In genomic region chrIV:8107502-8107901, ce11 we compare ENCODE assay signal across 3 worm cellular contexts.
TF ChIP-seq lines count a peak whose summit lies in the region.

TSS of gene rabs-5 (minus strand) at chrIV:8107602.

TF ChIP-seq in whole organism, L2 larva, 48 proteins besides CTCF, POLR2A, EP300 and RAD21:
- no peak for TF ChIP-seq nhr-129 (tag; optimal IDR thresholded peaks at IDR 0.05; lab: Kevin White, UChicago)
- TF ChIP-seq egl-27 (tag; optimal IDR thresholded peaks at IDR 0.05; lab: Kevin White, UChicago): no peak
- no peak for TF ChIP-seq alr-1 (tag; optimal IDR thresholded peaks at IDR 0.05; lab: Kevin White, UChicago)
- TF ChIP-seq ama-1 (optimal IDR thresholded peaks at IDR 0.05; lab: Kevin White, UChicago): peak; percentile 4
- TF ChIP-seq ceh-82 (tag; optimal IDR thresholded peaks at IDR 0.05; lab: Kevin White, UChicago): no peak
- no peak for TF ChIP-seq gmeb-1 (tag; optimal IDR thresholded peaks at IDR 0.05; lab: Kevin White, UChicago)
- TF ChIP-seq mdl-1 (tag; optimal IDR thresholded peaks at IDR 0.05; lab: Kevin White, UChicago): no peak
- peak; percentile 57 for TF ChIP-seq sem-4 (tag; optimal IDR thresholded peaks at IDR 0.05; lab: Kevin White, UChicago)

TF ChIP-seq in whole organism, mixed stage, embryonic, 35 proteins besides CTCF, POLR2A, EP300 and RAD21:
- peak; percentile 11 for TF ChIP-seq ces-1 (GFP tag; optimal IDR thresholded peaks at IDR 0.05; lab: Kevin White, UChicago)
- no peak for TF ChIP-seq nhr-28 (tag; optimal IDR thresholded peaks at IDR 0.05; lab: Kevin White, UChicago)

TF ChIP-seq in whole organism, young adult, 124 proteins besides CTCF, POLR2A, EP300 and RAD21:
- TF ChIP-seq T26A5.8 (tag; optimal IDR thresholded peaks at IDR 0.05; lab: Kevin White, UChicago) (no peak), F49E8.2 (tag; optimal IDR thresholded peaks at IDR 0.05; lab: Kevin White, UChicago; ENCODE audit: insufficient read depth) (peak; percentile 4), C17E4.6 (GFP tag; IDR thresholded peaks at IDR 0.05; lab: Robert Waterston, UW) (no peak), aptf-3 (GFP tag; IDR thresholded peaks at IDR 0.05; lab: Robert Waterston, UW) (no peak)

Comparison
In these comparisons a context has a peak if more than half of its experiments do, and no peak if none do; other contexts are left out.
1. Of the 3 proteins assayed by ChIP-seq in both whole organism, young adult and whole organism, L2 larva: peak only in whole organism, young adult: none; only in whole organism, L2 larva: ama-1; in both: none; in neither: 2.